Fruit fly (Drosophila melanogaster) S2 (cell line): Measurements from ENCODE around the gene Cnot4.

ENCODE experiments used
- CG8478 ChIP-seq: fragments of >200 bp; optimal IDR thresholded peaks from 2 replicates; lab custom pipeline; 2018
- CTCF ChIP-seq, 2 experiments: fragments of >200 bp; optimal IDR thresholded peaks; 2 replicates each; lab custom pipeline; 2018

DNA sequence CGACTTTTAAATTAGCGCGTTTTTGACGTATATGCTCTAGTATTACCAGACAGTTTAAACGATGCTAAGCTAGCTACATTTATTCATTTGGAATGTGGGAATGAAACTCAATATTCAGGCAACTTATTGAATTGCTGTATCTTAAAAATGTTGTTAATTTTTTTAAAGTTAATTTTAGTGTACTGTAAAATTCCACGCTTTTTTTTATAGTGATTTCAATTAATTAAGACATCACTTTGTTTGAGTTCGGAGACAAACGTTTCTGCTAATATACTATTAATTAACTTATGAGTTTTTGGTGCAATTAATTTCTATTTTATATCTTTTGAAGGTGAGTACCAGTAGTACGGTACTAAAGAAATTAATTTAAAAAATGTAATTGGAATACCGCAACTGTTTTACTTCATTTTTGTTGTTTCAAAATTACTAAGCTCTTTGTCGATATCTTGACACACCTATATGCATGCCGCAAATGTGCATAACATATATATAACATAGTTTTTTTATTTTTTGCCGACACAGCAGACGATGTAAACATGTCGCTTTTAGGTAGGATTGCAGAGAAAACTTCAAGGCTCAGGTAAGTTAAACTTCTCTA is 10.2 kb upstream of the Cnot4 start, which contains the start of the genes Cdk1 and mRpS7:
- TF ChIP-seq CG8478 (lab: Kevin White, UChicago) (no peak), CTCF (optimal IDR thresholded peaks at IDR 0.05; lab: Kevin White, UChicago) (no peak)
